Worm (Caenorhabditis elegans) whole organism, young adult: ENCODE measurements around the gene sre-31.

Source experiments
- B0336.3 ChIP-seq: fragments of 200-800 bp; sonication (Bioruptor generic); IDR thresholded peaks from 2 replicates; pipeline ENCODE4 v1.3.6; 2022; ENCODE audit warnings: missing genetic modification characterization, missing compliant biosample characterization
- bed-1 ChIP-seq: fragments of 200-800 bp; sonication (Bioruptor generic); IDR thresholded peaks from 2 replicates; pipeline ENCODE4 v1.3.6; 2022; ENCODE audit warnings: missing genetic modification reagents, missing genetic modification characterization, missing compliant biosample characterization
- gei-17 ChIP-seq: fragments of 200-800 bp; sonication (Bioruptor generic); optimal IDR thresholded peaks from 2 replicates; lab custom pipeline; 2018; ENCODE audit warnings: mild to moderate bottlenecking, missing genetic modification characterization, missing compliant biosample characterization
- let-607 ChIP-seq, 2 experiments: fragments of 200-800 bp in 1 of 2; sonication (Bioruptor generic) in 1 of 2; sonication (generic microtip) in 1 of 2; optimal IDR thresholded peaks; 2 replicates each; lab custom pipeline; 2016 to 2018; ENCODE audit warnings: mild to moderate bottlenecking in 2 of 2, missing compliant biosample characterization in 2 of 2, missing genetic modification characterization in 2 of 2, moderate library complexity in 2 of 2, missing genotype in 1 of 2
- lin-40 ChIP-seq: sonication (generic microtip); optimal IDR thresholded peaks from 2 replicates; lab custom pipeline; 2016; ENCODE audit warnings: missing genetic modification characterization, mild to moderate bottlenecking, missing compliant biosample characterization, missing genotype, missing genetic modification reagents
- lin-54 ChIP-seq: fragments of 200-800 bp; sonication (Bioruptor generic); optimal IDR thresholded peaks from 2 replicates; lab custom pipeline; 2018; ENCODE audit warnings: mild to moderate bottlenecking, missing genetic modification characterization, missing compliant biosample characterization
- madf-8 ChIP-seq: fragments of 200-800 bp; sonication (Bioruptor generic); conservative IDR thresholded peaks from 2 replicates; pipeline ENCODE4 v1.3.6; 2022; ENCODE audit warnings: missing genetic modification reagents, missing genetic modification characterization, missing compliant biosample characterization
- nfya-1 ChIP-seq: sonication (generic microtip); optimal IDR thresholded peaks from 2 replicates; lab custom pipeline; 2017; ENCODE audit warnings: antibody characterized with exemption, missing compliant biosample characterization, missing genetic modification characterization, borderline replicate concordance; ENCODE audit not compliant: insufficient read depth
- nhr-120 ChIP-seq: fragments of 200-800 bp; sonication (Bioruptor generic); IDR thresholded peaks from 2 replicates; pipeline ENCODE4 v1.3.6; 2022; ENCODE audit warnings: missing genetic modification characterization, missing compliant biosample characterization
- pbrm-1 ChIP-seq: fragments of 200-800 bp; sonication (Bioruptor generic); IDR thresholded peaks from 2 replicates; pipeline ENCODE4 v1.3.6; 2022; ENCODE audit warnings: missing genetic modification reagents, missing genetic modification characterization, missing compliant biosample characterization
- unc-62 ChIP-seq: fragments of 150-350 bp; optimal IDR thresholded peaks from 2 replicates; lab custom pipeline; 2014; ENCODE audit warnings: missing biosample characterization, missing genetic modification reagents, missing genetic modification characterization
- ztf-25 ChIP-seq: fragments of 200-800 bp; sonication (Bioruptor generic); IDR thresholded peaks from 2 replicates; pipeline ENCODE4 v1.3.6; 2022; ENCODE audit warnings: missing genetic modification reagents, missing genetic modification characterization, missing compliant biosample characterization
- ztf-3 ChIP-seq: fragments of 200-800 bp; sonication (Bioruptor generic); optimal IDR thresholded peaks from 2 replicates; lab custom pipeline; 2018; ENCODE audit warnings: mild to moderate bottlenecking, missing genetic modification characterization, missing compliant biosample characterization

ce11 chrII:12432356-12432755 is 23.7 kb upstream of the sre-31 start, which contains the start of gene dct-12:
- TF ChIP-seq ztf-3 (GFP tag; lab: Kevin White, UChicago) (no peak), gei-17 (GFP tag; lab: Kevin White, UChicago) (no peak), nfya-1 (tag; lab: Kevin White, UChicago) (no peak), nhr-120 (GFP tag; lab: Robert Waterston, UW) (no peak), lin-40 (tag; lab: Kevin White, UChicago) (no peak), pbrm-1 (GFP tag; lab: Robert Waterston, UW) (no peak), lin-54 (no peak), bed-1 (GFP tag; lab: Robert Waterston, UW) (no peak), madf-8 (GFP tag; lab: Robert Waterston, UW) (no peak), B0336.3 (GFP tag; lab: Robert Waterston, UW) (no peak), ztf-25 (GFP tag; lab: Robert Waterston, UW) (no peak), let-607 (tag; optimal IDR thresholded peaks at IDR 0.05; lab: Kevin White, UChicago) (no peak), unc-62 (GFP tag; lab: Kevin White, UChicago) (no peak)
